In genomic region chrX:13539701-13540100, ce11 we compare ENCODE assay signal across 4 worm cellular contexts.
TF ChIP-seq lines count a peak whose summit lies in the region.

No protein-coding gene starts in this region.

TF ChIP-seq in whole organism, L1 larva, 84 proteins besides CTCF, POLR2A, EP300 and RAD21 (continued from another document and continues in another):
- no peak for TF ChIP-seq Y116A8C.19 (tag; optimal IDR thresholded peaks at IDR 0.05; lab: Kevin White, UChicago; ENCODE audit: borderline replicate concordance)
- TF ChIP-seq jun-1 (tag; optimal IDR thresholded peaks at IDR 0.05; lab: Kevin White, UChicago) = peak; percentile 24
- peak; percentile 24 for TF ChIP-seq efl-3 (GFP tag; optimal IDR thresholded peaks at IDR 0.05; lab: Kevin White, UChicago)
- peak; percentile 88 for TF ChIP-seq nhr-71 (tag; optimal IDR thresholded peaks at IDR 0.05; lab: Kevin White, UChicago)
- TF ChIP-seq nhr-77 (tag; optimal IDR thresholded peaks at IDR 0.05; lab: Kevin White, UChicago) = no peak
- TF ChIP-seq nhr-237 (tag; optimal IDR thresholded peaks at IDR 0.05; lab: Kevin White, UChicago) = no peak
- no peak for TF ChIP-seq lin-39 (tag; optimal IDR thresholded peaks at IDR 0.05; lab: Kevin White, UChicago)
- peak in 1 of 2 experiments; percentile 59 for TF ChIP-seq mdl-1 (tag; optimal IDR thresholded peaks at IDR 0.05; lab: Kevin White, UChicago)
- peak; percentile 91 for TF ChIP-seq nhr-19 (GFP tag; conservative IDR thresholded peaks at IDR 0.05; lab: Robert Waterston, UW)
- TF ChIP-seq unc-130 (tag; optimal IDR thresholded peaks at IDR 0.05; lab: Kevin White, UChicago) = peak; percentile 6
- peak in 1 of 2 experiments; percentile 5 for TF ChIP-seq efl-1 (optimal IDR thresholded peaks at IDR 0.05; lab: Kevin White, UChicago)
- TF ChIP-seq efl-1 (GFP tag; optimal IDR thresholded peaks at IDR 0.05 in 1 of 2; lab: Kevin White, UChicago) = peak in 1 of 2 experiments; percentile 85
- TF ChIP-seq fos-1 (tag; optimal IDR thresholded peaks at IDR 0.05; lab: Kevin White, UChicago) = no peak
- TF ChIP-seq snpc-4 (tag; optimal IDR thresholded peaks at IDR 0.05; lab: Kevin White, UChicago) = no peak
- TF ChIP-seq hpl-2 (GFP tag; optimal IDR thresholded peaks at IDR 0.05; lab: Kevin White, UChicago) = no peak
- TF ChIP-seq unc-98 (GFP tag; IDR thresholded peaks at IDR 0.05; lab: Robert Waterston, UW) = no peak
- no peak for TF ChIP-seq pag-3 (tag; optimal IDR thresholded peaks at IDR 0.05; lab: Kevin White, UChicago; ENCODE audit: borderline replicate concordance, insufficient read depth)
- peak; percentile 30 for TF ChIP-seq mep-1 (tag; optimal IDR thresholded peaks at IDR 0.05; lab: Kevin White, UChicago)
- no peak for TF ChIP-seq ceh-90 (tag; optimal IDR thresholded peaks at IDR 0.05; lab: Kevin White, UChicago)
- no peak for TF ChIP-seq tlp-1 (tag; optimal IDR thresholded peaks at IDR 0.05; lab: Kevin White, UChicago)
- no peak for TF ChIP-seq fkh-8 (tag; optimal IDR thresholded peaks at IDR 0.05; lab: Kevin White, UChicago)
- peak; percentile 4 for TF ChIP-seq rnt-1 (tag; optimal IDR thresholded peaks at IDR 0.05; lab: Kevin White, UChicago)
- no peak for TF ChIP-seq pax-3 (tag; optimal IDR thresholded peaks at IDR 0.05; lab: Kevin White, UChicago)
- no peak for TF ChIP-seq nhr-76 (tag; optimal IDR thresholded peaks at IDR 0.05; lab: Kevin White, UChicago)
- no peak for TF ChIP-seq sox-4 (tag; optimal IDR thresholded peaks at IDR 0.05; lab: Kevin White, UChicago)
- TF ChIP-seq elt-3 (tag; optimal IDR thresholded peaks at IDR 0.05; lab: Kevin White, UChicago) = peak in 5 of 6 experiments; percentile 23 to 93 (median 90)
- peak; percentile 39 for TF ChIP-seq xbp-1 (tag; optimal IDR thresholded peaks at IDR 0.05; lab: Kevin White, UChicago)
- peak in 1 of 3 experiments; percentile 26 for TF ChIP-seq dpl-1 (GFP tag; optimal IDR thresholded peaks at IDR 0.05; lab: Kevin White, UChicago)
- TF ChIP-seq vab-15 (tag; optimal IDR thresholded peaks at IDR 0.05; lab: Kevin White, UChicago) = no peak
- no peak for TF ChIP-seq fkh-4 (tag; optimal IDR thresholded peaks at IDR 0.05; lab: Kevin White, UChicago; ENCODE audit: borderline replicate concordance)
- no peak for TF ChIP-seq mab-9 (GFP tag; IDR thresholded peaks at IDR 0.05; lab: Robert Waterston, UW)
- no peak for TF ChIP-seq C34B4.2 (tag; optimal IDR thresholded peaks at IDR 0.05; lab: Kevin White, UChicago)
- no peak for TF ChIP-seq ama-1 (optimal IDR thresholded peaks at IDR 0.05; lab: Kevin White, UChicago)

TF ChIP-seq in whole organism, L2 larva, 48 proteins besides CTCF, POLR2A, EP300 and RAD21 (continued from another document):
- TF ChIP-seq nhr-25 (tag; optimal IDR thresholded peaks at IDR 0.05; lab: Kevin White, UChicago) = peak; percentile 90
- TF ChIP-seq mdl-1 (tag; optimal IDR thresholded peaks at IDR 0.05; lab: Kevin White, UChicago) = peak; percentile 20 to 49
- TF ChIP-seq ama-1 (optimal IDR thresholded peaks at IDR 0.05; lab: Kevin White, UChicago) = no peak
- TF ChIP-seq sma-3 (GFP tag; optimal IDR thresholded peaks at IDR 0.05; lab: Kevin White, UChicago) = peak; percentile 69
- TF ChIP-seq lin-11 (tag; optimal IDR thresholded peaks at IDR 0.05; lab: Kevin White, UChicago) = no peak
- peak; percentile 79 for TF ChIP-seq crh-2 (tag; optimal IDR thresholded peaks at IDR 0.05; lab: Kevin White, UChicago)
- TF ChIP-seq nhr-21 (tag; optimal IDR thresholded peaks at IDR 0.05; lab: Kevin White, UChicago) = peak; percentile 72
- no peak for TF ChIP-seq Y55F3AM.14 (GFP tag; optimal IDR thresholded peaks at IDR 0.05; lab: Kevin White, UChicago)
- TF ChIP-seq F13H6.1 (tag; optimal IDR thresholded peaks at IDR 0.05; lab: Kevin White, UChicago) = peak; percentile 30
- peak; percentile 37 for TF ChIP-seq gmeb-1 (tag; optimal IDR thresholded peaks at IDR 0.05; lab: Kevin White, UChicago)

TF ChIP-seq in whole organism, L3 larva, 47 proteins besides CTCF, POLR2A, EP300 and RAD21 (continued from another document):
- TF ChIP-seq fos-1 (tag; optimal IDR thresholded peaks at IDR 0.05; lab: Kevin White, UChicago) = no peak
- TF ChIP-seq elt-2 (tag; optimal IDR thresholded peaks at IDR 0.05; lab: Kevin White, UChicago) = peak; percentile 6
- no peak for TF ChIP-seq ceh-9 (tag; optimal IDR thresholded peaks at IDR 0.05; lab: Kevin White, UChicago)
- TF ChIP-seq nhr-28 (tag; optimal IDR thresholded peaks at IDR 0.05; lab: Kevin White, UChicago) = no peak
- TF ChIP-seq nhr-11 (tag; optimal IDR thresholded peaks at IDR 0.05; lab: Kevin White, UChicago) = no peak
- TF ChIP-seq eor-1 (tag; optimal IDR thresholded peaks at IDR 0.05; lab: Kevin White, UChicago) = no peak
- TF ChIP-seq aly-2 (tag; optimal IDR thresholded peaks at IDR 0.05; lab: Kevin White, UChicago) = no peak
- TF ChIP-seq pqm-1 (tag; optimal IDR thresholded peaks at IDR 0.05; lab: Kevin White, UChicago) = no peak
- TF ChIP-seq ama-1 (optimal IDR thresholded peaks at IDR 0.05; lab: Kevin White, UChicago) = no peak
- TF ChIP-seq nhr-67 (tag; optimal IDR thresholded peaks at IDR 0.05; lab: Kevin White, UChicago) = no peak
- no peak for TF ChIP-seq daf-12 (tag; optimal IDR thresholded peaks at IDR 0.05; lab: Kevin White, UChicago)

TF ChIP-seq in whole organism, L4 larva, 104 proteins besides CTCF, POLR2A, EP300 and RAD21 (continued from another document):
- no peak for TF ChIP-seq lin-38 (GFP tag; IDR thresholded peaks at IDR 0.05; lab: Robert Waterston, UW)
- TF ChIP-seq lim-7 (GFP tag; IDR thresholded peaks at IDR 0.05; lab: Robert Waterston, UW) = no peak
- peak; percentile 52 for TF ChIP-seq hlh-30 (tag; optimal IDR thresholded peaks at IDR 0.05; lab: Kevin White, UChicago; ENCODE audit: insufficient read depth)
- TF ChIP-seq dmd-6 (GFP tag; IDR thresholded peaks at IDR 0.05; lab: Robert Waterston, UW) = peak; percentile 58
- TF ChIP-seq nhr-102 (tag; optimal IDR thresholded peaks at IDR 0.05; lab: Kevin White, UChicago) = no peak
